Worm (Caenorhabditis elegans) whole organism, midembryonic: ENCODE data around the gene chil-11.

Source experiments
- klf-2 ChIP-seq: fragments of 200-800 bp; sonication (Bioruptor generic); conservative IDR thresholded peaks from 2 replicates; pipeline ENCODE4 v1.3.6; 2022; ENCODE audit warnings: missing genetic modification reagents, missing genetic modification characterization, missing compliant biosample characterization
- ref-1 ChIP-seq: fragments of 200-800 bp; sonication (Bioruptor generic); conservative IDR thresholded peaks from 2 replicates; pipeline ENCODE4 v1.3.6; 2022; ENCODE audit warnings: missing genetic modification reagents, missing genetic modification characterization, missing compliant biosample characterization

ce11 chrIV:5731597-5731996, 9.5 kb upstream of the chil-11 start, which contains the start of gene H35B03.2:
- TF ChIP-seq klf-2 (GFP tag; lab: Robert Waterston, UW) (no peak), ref-1 (GFP tag; lab: Robert Waterston, UW) (no peak)
